Worm (Caenorhabditis elegans) whole organism, late embryonic: ENCODE measurements around the gene F22B5.4.
"Not testable (repeated sequence)": the region's sequence is repeated elsewhere in the genome, so short reads cannot be mapped to it uniquely, and the experiment has no call there.

Experiments
- K02D7.2 ChIP-seq: sonication (generic microtip); optimal IDR thresholded peaks from 2 replicates; lab custom pipeline; 2017; ENCODE audit warnings: mild to moderate bottlenecking, missing genetic modification characterization, missing compliant biosample characterization
- ceh-14 ChIP-seq: sonication (generic microtip); optimal IDR thresholded peaks from 2 replicates; lab custom pipeline; 2016; ENCODE audit warnings: missing genotype, missing genetic modification characterization, missing compliant biosample characterization
- ceh-18 ChIP-seq: sonication (generic microtip); optimal IDR thresholded peaks from 2 replicates; lab custom pipeline; 2016; ENCODE audit warnings: missing genetic modification characterization, missing compliant biosample characterization
- ceh-19 ChIP-seq: fragments of 200-800 bp; sonication (Bioruptor generic); optimal IDR thresholded peaks from 2 replicates; lab custom pipeline; 2018; ENCODE audit warnings: mild to moderate bottlenecking, missing genetic modification characterization, missing compliant biosample characterization
- ceh-22 ChIP-seq: sonication (generic microtip); optimal IDR thresholded peaks from 2 replicates; lab custom pipeline; 2017; ENCODE audit warnings: missing biosample characterization, missing genetic modification characterization
- ceh-24 ChIP-seq: sonication (generic microtip); optimal IDR thresholded peaks from 2 replicates; lab custom pipeline; 2016; ENCODE audit warnings: mild to moderate bottlenecking, missing genetic modification characterization, missing compliant biosample characterization
- ceh-31 ChIP-seq: sonication (generic microtip); optimal IDR thresholded peaks from 2 replicates; lab custom pipeline; 2016; ENCODE audit warnings: missing genetic modification characterization, missing compliant biosample characterization
- ceh-34 ChIP-seq: sonication (generic microtip); optimal IDR thresholded peaks from 2 replicates; lab custom pipeline; 2016; ENCODE audit warnings: mild to moderate bottlenecking, missing genetic modification characterization, missing compliant biosample characterization
- ceh-45 ChIP-seq: fragments of 200-800 bp; sonication (Bioruptor generic); IDR thresholded peaks from 2 replicates; pipeline ENCODE4 v1.3.6; 2022; ENCODE audit warnings: missing genetic modification reagents, missing genetic modification characterization, missing compliant biosample characterization
- ceh-48 ChIP-seq: sonication (generic microtip); optimal IDR thresholded peaks from 2 replicates; lab custom pipeline; 2016; ENCODE audit warnings: missing genetic modification characterization, inconsistent platforms, missing compliant biosample characterization
- che-1 ChIP-seq: sonication (generic microtip); optimal IDR thresholded peaks from 2 replicates; lab custom pipeline; 2016; ENCODE audit warnings: mild to moderate bottlenecking, missing genetic modification characterization, missing compliant biosample characterization
- elt-2 ChIP-seq: sonication (generic microtip); optimal IDR thresholded peaks from 2 replicates; lab custom pipeline; 2016; ENCODE audit warnings: missing genetic modification reagents, missing genetic modification characterization, missing compliant biosample characterization
- elt-4 ChIP-seq: sonication (generic microtip); optimal IDR thresholded peaks from 2 replicates; lab custom pipeline; 2016; ENCODE audit warnings: missing genetic modification characterization, missing compliant biosample characterization
- fkh-10 ChIP-seq: fragments of 150-350 bp; optimal IDR thresholded peaks from 2 replicates; lab custom pipeline; 2014; ENCODE audit warnings: missing biosample characterization, missing genetic modification reagents, missing genetic modification characterization
- fkh-6 ChIP-seq: sonication (generic microtip); optimal IDR thresholded peaks from 2 replicates; lab custom pipeline; 2016; ENCODE audit warnings: missing genetic modification characterization, missing compliant biosample characterization
- gmeb-2 ChIP-seq: sonication (generic microtip); optimal IDR thresholded peaks from 2 replicates; lab custom pipeline; 2016; ENCODE audit warnings: missing genetic modification characterization, inconsistent platforms, missing compliant biosample characterization
- lin-11 ChIP-seq: fragments of 200-800 bp; sonication (Bioruptor generic); optimal IDR thresholded peaks from 2 replicates; lab custom pipeline; 2018; ENCODE audit warnings: mild to moderate bottlenecking, missing genetic modification characterization, missing compliant biosample characterization
- nhr-11 ChIP-seq: fragments of 150-350 bp; optimal IDR thresholded peaks from 2 replicates; lab custom pipeline; 2014; ENCODE audit warnings: missing biosample characterization, missing genetic modification characterization
- nhr-232 ChIP-seq: sonication (generic microtip); optimal IDR thresholded peaks from 2 replicates; lab custom pipeline; 2016; ENCODE audit warnings: missing genetic modification characterization, missing compliant biosample characterization
- odd-2 ChIP-seq: sonication (generic microtip); optimal IDR thresholded peaks from 2 replicates; lab custom pipeline; 2017; ENCODE audit warnings: antibody characterized with exemption, mild to moderate bottlenecking, missing genetic modification characterization, missing compliant biosample characterization
- pat-9 ChIP-seq: fragments of 200-800 bp; sonication (Bioruptor generic); optimal IDR thresholded peaks from 2 replicates; lab custom pipeline; 2018; ENCODE audit warnings: mild to moderate bottlenecking, missing genetic modification characterization, moderate library complexity, missing compliant biosample characterization
- pha-2 ChIP-seq: sonication (generic microtip); optimal IDR thresholded peaks from 2 replicates; lab custom pipeline; 2017; ENCODE audit warnings: mild to moderate bottlenecking, missing genetic modification characterization, missing compliant biosample characterization
- pros-1 ChIP-seq: fragments of 150-350 bp; optimal IDR thresholded peaks from 2 replicates; lab custom pipeline; 2014; ENCODE audit warnings: missing biosample characterization, missing genetic modification reagents, missing genetic modification characterization
- ref-2 ChIP-seq: sonication (generic microtip); optimal IDR thresholded peaks from 2 replicates; lab custom pipeline; 2016; ENCODE audit warnings: missing genetic modification characterization, missing compliant biosample characterization
- rnt-1 ChIP-seq: sonication (generic microtip); optimal IDR thresholded peaks from 2 replicates; lab custom pipeline; 2016; ENCODE audit warnings: missing genetic modification characterization, missing compliant biosample characterization
- sox-2 ChIP-seq: fragments of 200-800 bp; sonication (Bioruptor generic); IDR thresholded peaks from 2 replicates; pipeline ENCODE4 v1.3.6; 2022; ENCODE audit warnings: missing genetic modification reagents, missing genetic modification characterization, missing compliant biosample characterization
- tbx-2 ChIP-seq: sonication (generic microtip); optimal IDR thresholded peaks from 2 replicates; lab custom pipeline; 2016; ENCODE audit warnings: missing genetic modification characterization, missing compliant biosample characterization
- unc-55 ChIP-seq: sonication (generic microtip); optimal IDR thresholded peaks from 2 replicates; lab custom pipeline; 2017; ENCODE audit warnings: missing biosample characterization, missing genetic modification reagents, missing genetic modification characterization
- unc-86 ChIP-seq: sonication (generic microtip); optimal IDR thresholded peaks from 2 replicates; lab custom pipeline; 2016; ENCODE audit warnings: missing genetic modification characterization, missing compliant biosample characterization

F22B5.4 gene

ce11 chrII:8412935-8413334 is 36.6 kb upstream of the F22B5.4 start:
- TF ChIP-seq lin-11 (tag; lab: Kevin White, UChicago) (no peak), pros-1 (tag; lab: Kevin White, UChicago) (no peak), fkh-6 (tag; lab: Kevin White, UChicago) (no peak), elt-2 (tag; lab: Kevin White, UChicago) (peak; percentile 65)

- TF ChIP-seq lin-11 (tag; lab: Kevin White, UChicago) (no peak), tbx-2 (peak; percentile 60), nhr-232 (no peak), ceh-34 (no peak), unc-55 (GFP tag; lab: Kevin White, UChicago) (peak; percentile 1), ref-2 (no peak), unc-86 (tag; lab: Kevin White, UChicago) (no peak), pros-1 (tag; lab: Kevin White, UChicago) (no peak)
- TF ChIP-seq, all 69 proteins: peak for 2
Observed at ce11 chrII:8415035-8415434, 34.5 kb upstream of the F22B5.4 start.

DNA sequence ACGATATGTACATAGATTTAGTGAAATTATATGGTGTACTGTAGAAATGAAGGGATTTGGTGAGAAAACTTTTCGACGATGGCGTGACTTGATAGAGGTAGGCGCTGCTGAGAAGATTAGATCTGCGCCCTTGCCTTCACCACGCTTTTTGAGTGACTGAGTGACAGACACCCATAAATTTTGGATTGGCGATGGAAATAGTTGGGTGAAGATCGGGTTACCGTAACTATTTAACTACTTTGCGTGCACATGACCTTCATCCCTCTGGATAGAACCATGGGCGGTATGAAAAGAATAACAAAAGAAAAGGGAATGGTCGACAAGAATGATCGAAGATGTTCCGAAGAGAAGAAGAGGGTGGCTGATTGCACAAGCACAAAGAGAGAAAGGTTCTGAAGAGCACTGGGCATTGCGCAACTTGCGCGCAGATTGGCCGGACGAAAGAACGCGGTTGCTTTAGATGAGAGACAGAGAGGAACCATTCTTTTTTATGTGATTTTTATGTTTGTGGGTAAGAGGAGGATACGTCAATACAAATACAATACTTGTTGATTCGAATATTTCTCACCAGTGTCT is 34.0 kb upstream of the F22B5.4 start:
- no peak for TF ChIP-seq K02D7.2 (tag; lab: Kevin White, UChicago)
- no peak for TF ChIP-seq gmeb-2
- peak; percentile 22; the same call in 1 of the 2 replicates for TF ChIP-seq sox-2
- TF ChIP-seq elt-2 (tag; lab: Kevin White, UChicago): peak; percentile 1
- TF ChIP-seq, all 69 proteins: peak for 2

ce11 chrII:8417059-8417668 is 32.3 kb upstream of the F22B5.4 start, which contains the start of gene fdgt-2:
fdgt-2 (plus strand) TSS chrII:8417618.
- TF ChIP-seq unc-55 (GFP tag; lab: Kevin White, UChicago): peak; percentile 60
- no peak for TF ChIP-seq nhr-232

DNA sequence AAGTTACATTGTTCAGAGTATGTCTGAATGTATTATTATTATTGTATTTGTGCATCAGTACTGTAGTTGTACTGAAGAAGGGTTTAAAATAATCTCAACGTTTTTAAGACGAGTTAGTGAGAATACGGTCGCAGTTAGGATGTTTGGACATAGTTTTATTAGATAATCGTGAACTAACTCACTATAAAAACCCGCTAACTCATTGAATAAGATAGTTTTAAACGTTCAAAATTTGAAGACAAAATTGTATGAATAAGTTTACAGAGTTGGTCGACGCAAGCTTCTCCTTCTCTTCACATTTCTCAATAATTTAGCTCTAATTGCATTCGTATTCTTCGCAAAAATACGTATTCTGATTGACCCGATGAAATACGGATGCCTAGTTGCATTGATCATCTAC is 30.5 kb upstream of the F22B5.4 start:
- TF ChIP-seq che-1 (tag; lab: Kevin White, UChicago): no peak
- no peak for TF ChIP-seq pat-9 (tag; lab: Kevin White, UChicago)
- TF ChIP-seq ceh-45 (GFP tag; lab: Robert Waterston, UW): no peak
- no peak for TF ChIP-seq ceh-24
- no peak for TF ChIP-seq odd-2 (tag; lab: Kevin White, UChicago)
- no peak for TF ChIP-seq nhr-11 (tag; lab: Kevin White, UChicago)
- TF ChIP-seq rnt-1 (tag; lab: Kevin White, UChicago): no peak
- no peak for TF ChIP-seq lin-11 (tag; lab: Kevin White, UChicago)
- TF ChIP-seq ceh-48 (tag; lab: Kevin White, UChicago): no peak
- no peak for TF ChIP-seq pha-2 (tag; lab: Kevin White, UChicago)
- TF ChIP-seq ceh-18 (tag; lab: Kevin White, UChicago): no peak
- TF ChIP-seq ceh-19 (GFP tag; lab: Kevin White, UChicago): no peak
- no peak for TF ChIP-seq fkh-10
- TF ChIP-seq K02D7.2 (tag; lab: Kevin White, UChicago): no peak
- TF ChIP-seq ceh-31 (tag; lab: Kevin White, UChicago): no peak
- no peak for TF ChIP-seq ceh-14 (tag; lab: Kevin White, UChicago)
- TF ChIP-seq unc-55 (GFP tag; lab: Kevin White, UChicago): no peak
- TF ChIP-seq, all 69 proteins: peak for 0

DNA sequence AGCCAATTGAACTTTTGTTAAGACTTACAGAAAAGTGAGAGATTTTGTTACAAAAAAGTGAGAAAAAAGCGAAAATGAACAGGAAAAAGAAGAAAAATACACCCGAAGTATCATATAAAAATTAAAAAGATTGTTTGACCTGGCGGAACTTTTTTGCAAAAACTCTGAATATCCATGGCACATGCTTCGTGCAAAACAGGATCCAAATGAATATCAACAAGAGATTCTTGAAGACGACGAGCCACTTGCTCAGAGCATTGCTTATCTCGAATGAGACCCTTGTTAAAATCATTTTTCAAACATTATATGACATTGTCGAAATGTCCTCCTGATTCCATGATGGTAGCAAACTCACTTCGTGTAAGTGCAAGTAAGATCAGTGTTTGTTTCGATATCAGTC is 29.7 kb upstream of the F22B5.4 start, which contains the start of gene F14E5.8:
TSS of gene F14E5.8 (plus strand) at position 301 of the 400 bp plus-strand sequence.
- not testable (repeated sequence) for TF ChIP-seq ceh-22; nhr-11 (tag; lab: Kevin White, UChicago); elt-4 (tag; lab: Kevin White, UChicago)
